Fruit fly (Drosophila melanogaster) whole organism: ENCODE measurements around the gene CG43135.

ENCODE experiments used
- CG8478 ChIP-seq: fragments of >200 bp; optimal IDR thresholded peaks from 2 replicates; lab custom pipeline; 2018; ENCODE audit warnings: inconsistent platforms
- Dll ChIP-seq: fragments of >200 bp; optimal IDR thresholded peaks from 2 replicates; lab custom pipeline; 2017
- pan ChIP-seq: fragments of >200 bp; optimal IDR thresholded peaks from 2 replicates; lab custom pipeline; 2017
- psq ChIP-seq: fragments of >200 bp; optimal IDR thresholded peaks from 2 replicates; lab custom pipeline; 2017

DNA sequence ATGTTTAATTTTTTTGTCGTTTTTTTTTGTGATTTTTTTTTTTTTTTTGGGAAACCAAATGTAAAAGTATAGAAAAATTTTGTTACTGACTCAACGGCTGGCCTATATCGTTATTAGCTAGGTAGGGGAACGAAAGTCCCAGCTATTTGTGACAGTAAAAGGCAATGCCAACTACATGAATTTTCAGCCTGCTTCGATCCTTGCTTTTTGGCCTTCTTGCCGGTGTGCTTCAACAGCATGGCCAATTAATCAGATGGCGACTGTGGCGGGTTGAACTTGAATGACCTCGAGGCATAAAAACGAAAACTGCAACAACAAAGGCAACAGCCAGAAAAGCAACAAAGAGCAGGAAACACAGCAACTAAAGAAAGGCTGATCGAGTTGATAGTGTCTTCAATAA is 29.7 kb downstream of the CG43135 start, which contains the start of gene CG15578:
- TF ChIP-seq CG8478 (lab: Kevin White, UChicago): no peak
- TF ChIP-seq psq (lab: Kevin White, UChicago): no peak
- TF ChIP-seq Dll: no peak
- TF ChIP-seq pan: no peak
